Worm (Caenorhabditis elegans) whole organism, mixed stage, embryonic: ENCODE data around the gene ssp-34.

Source experiments
- blmp-1 ChIP-seq: fragments of 150-350 bp; optimal IDR thresholded peaks from 2 replicates; lab custom pipeline; 2014; ENCODE audit warnings: missing biosample characterization, missing genetic modification characterization
- drap-1 ChIP-seq: fragments of 200-800 bp; sonication (Bioruptor generic); optimal IDR thresholded peaks from 3 replicates; lab custom pipeline; 2018; ENCODE audit warnings: mild to moderate bottlenecking, missing genetic modification characterization, missing compliant biosample characterization
- mep-1 ChIP-seq: fragments of 150-350 bp; optimal IDR thresholded peaks from 2 replicates; lab custom pipeline; 2017; ENCODE audit warnings: missing biosample characterization, missing genetic modification reagents, missing genetic modification characterization, inconsistent platforms
- nhr-12 ChIP-seq: fragments of 150-350 bp; optimal IDR thresholded peaks from 2 replicates; lab custom pipeline; 2014; ENCODE audit warnings: missing biosample characterization, missing genetic modification characterization
- nhr-28 ChIP-seq: fragments of 150-350 bp; optimal IDR thresholded peaks from 2 replicates; lab custom pipeline; 2014; ENCODE audit warnings: missing biosample characterization, missing genetic modification characterization
- nhr-76 ChIP-seq: sonication (generic microtip); optimal IDR thresholded peaks from 2 replicates; lab custom pipeline; 2017; ENCODE audit warnings: missing biosample characterization, missing genetic modification characterization
- unc-62 ChIP-seq: fragments of 150-350 bp; optimal IDR thresholded peaks from 2 replicates; lab custom pipeline; 2014; ENCODE audit warnings: missing biosample characterization, missing genetic modification reagents, missing genetic modification characterization

ce11 chrIV:10718075-10718474 is 20.3 kb downstream of the ssp-34 start:
- TF ChIP-seq nhr-76 (no peak), nhr-12 (tag; lab: Kevin White, UChicago) (no peak), unc-62 (GFP tag; lab: Kevin White, UChicago) (no peak), drap-1 (no peak), blmp-1 (no peak), mep-1 (no peak), nhr-28 (tag; lab: Kevin White, UChicago) (no peak)
